Worm (Caenorhabditis elegans): ENCODE measurements around the gene srbc-5.

The srbc-5 gene

ce11 chrV:3256809-3257208, 3.4 kb upstream of the srbc-5 start:
- TF ChIP-seq nfyb-1 (GFP tag; IDR thresholded peaks at IDR 0.05), result no peak
- TF ChIP-seq cebp-2 (GFP tag; IDR thresholded peaks at IDR 0.05), result no peak
- no peak for TF ChIP-seq madf-8 (GFP tag; conservative IDR thresholded peaks at IDR 0.05)
- no peak for TF ChIP-seq bed-1 (GFP tag; IDR thresholded peaks at IDR 0.05)
- TF ChIP-seq D2030.7 (GFP tag; IDR thresholded peaks at IDR 0.05), result no peak
- TF ChIP-seq hmg-1.2 (GFP tag; IDR thresholded peaks at IDR 0.05), result peak; percentile 50; the same call in 1 of the 2 replicates
- TF ChIP-seq lsl-1 (GFP tag; optimal IDR thresholded peaks at IDR 0.05), result no peak

- no peak for TF ChIP-seq C17E4.6 (GFP tag; IDR thresholded peaks at IDR 0.05)
- TF ChIP-seq madf-6 (GFP tag; IDR thresholded peaks at IDR 0.05), result no peak
- no peak for TF ChIP-seq hsf-1 (GFP tag; IDR thresholded peaks at IDR 0.05)
- TF ChIP-seq Y67H2A.10 (GFP tag; conservative IDR thresholded peaks at IDR 0.05), result no peak
- no peak for TF ChIP-seq ztf-18 (tag; optimal IDR thresholded peaks at IDR 0.05)
Measured at ce11 chrV:3257277-3257676, 2.9 kb upstream of the srbc-5 start, which contains the start of gene T28A11.22. Gene T28A11.22, plus strand, starts transcription at chrV:3257577.

- TF ChIP-seq hmg-20 (GFP tag; IDR thresholded peaks at IDR 0.05), result no peak
- TF ChIP-seq atf-7 (tag; optimal IDR thresholded peaks at IDR 0.05), result no peak
- no peak for TF ChIP-seq F10E7.11 (tag; optimal IDR thresholded peaks at IDR 0.05)
- no peak for TF ChIP-seq egrh-3 (GFP tag; IDR thresholded peaks at IDR 0.05)
- no peak for TF ChIP-seq attf-3 (GFP tag; conservative IDR thresholded peaks at IDR 0.05)
- no peak for TF ChIP-seq C17E4.6 (GFP tag; IDR thresholded peaks at IDR 0.05)
- no peak for TF ChIP-seq ceh-100 (GFP tag; IDR thresholded peaks at IDR 0.05)
- no peak for TF ChIP-seq unc-62 (GFP tag; optimal IDR thresholded peaks at IDR 0.05)
- no peak for TF ChIP-seq T07F8.4 (tag; optimal IDR thresholded peaks at IDR 0.05)
- TF ChIP-seq hmg-1.2 (GFP tag; IDR thresholded peaks at IDR 0.05), result no peak
- no peak for TF ChIP-seq die-1 (tag; optimal IDR thresholded peaks at IDR 0.05)
- TF ChIP-seq F49E8.2 (tag; optimal IDR thresholded peaks at IDR 0.05; ENCODE audit: insufficient read depth), result no peak
- TF ChIP-seq sdz-38 (tag; optimal IDR thresholded peaks at IDR 0.05), result no peak
- TF ChIP-seq D2030.7 (GFP tag; IDR thresholded peaks at IDR 0.05), result no peak
- no peak for TF ChIP-seq ama-1 (optimal IDR thresholded peaks at IDR 0.05)
- no peak for TF ChIP-seq ama-1 (GFP tag; optimal IDR thresholded peaks at IDR 0.05)
- no peak for TF ChIP-seq ceh-79 (tag; optimal IDR thresholded peaks at IDR 0.05)
- no peak for TF ChIP-seq zfh-2 (GFP tag; conservative IDR thresholded peaks at IDR 0.05)
- TF ChIP-seq tbx-9 (tag; optimal IDR thresholded peaks at IDR 0.05; ENCODE audit: borderline replicate concordance), result no peak
- TF ChIP-seq athp-1 (tag; optimal IDR thresholded peaks at IDR 0.05), result no peak
- TF ChIP-seq fkh-3 (tag; optimal IDR thresholded peaks at IDR 0.05), result no peak
Measured at ce11 chrV:3259168-3259622, 980 bp upstream of the srbc-5 start, which contains the start of gene T28A11.16. Gene T28A11.16, minus strand, starts transcription at chrV:3259218.

ce11 chrV:3266189-3266588, 6.0 kb downstream of the srbc-5 start, which contains the start of gene T28A11.17:
Gene T28A11.17, minus strand, starts transcription at chrV:3266289.
- no peak for TF ChIP-seq mes-4 (tag; optimal IDR thresholded peaks at IDR 0.05)

- TF ChIP-seq let-526 (GFP tag; IDR thresholded peaks at IDR 0.05) (no peak), egrh-3 (GFP tag; IDR thresholded peaks at IDR 0.05) (no peak), chd-7 (tag; optimal IDR thresholded peaks at IDR 0.05) (no peak), nfya-2 (GFP tag; IDR thresholded peaks at IDR 0.05) (no peak), somi-1 (GFP tag; optimal IDR thresholded peaks at IDR 0.05) (no peak), K11D2.4 (GFP tag; IDR thresholded peaks at IDR 0.05) (no peak), Y56A3A.18 (GFP tag; IDR thresholded peaks at IDR 0.05) (no peak), Y79H2A.3 (GFP tag; conservative IDR thresholded peaks at IDR 0.05) (no peak), B0336.3 (GFP tag; IDR thresholded peaks at IDR 0.05) (no peak), die-1 (tag; optimal IDR thresholded peaks at IDR 0.05) (no peak), zim-3 (tag; optimal IDR thresholded peaks at IDR 0.05) (no peak), athp-1 (tag; optimal IDR thresholded peaks at IDR 0.05) (no peak), ztf-26 (tag; optimal IDR thresholded peaks at IDR 0.05) (no peak), D2030.7 (GFP tag; IDR thresholded peaks at IDR 0.05) (no peak), tlf-1 (GFP tag; optimal IDR thresholded peaks at IDR 0.05) (no peak), let-607 (tag; optimal IDR thresholded peaks at IDR 0.05) (no peak), nhr-179 (tag; optimal IDR thresholded peaks at IDR 0.05) (no peak)
Measured at ce11 chrV:3267950-3268349, 7.8 kb downstream of the srbc-5 start, which contains the start of gene T28A11.18. Gene T28A11.18, minus strand, starts transcription at chrV:3268050.
